Fruit fly (Drosophila melanogaster) whole organism, adult: ENCODE measurements around the gene CG3246.

Source experiments
- Clk ChIP-seq: fragments of 200-800 bp; sonication (Bioruptor generic); optimal IDR thresholded peaks from 2 replicates; lab custom pipeline; 2017; ENCODE audit warnings: missing biosample characterization, missing genetic modification characterization
- Crg-1 ChIP-seq: fragments of 200-800 bp; sonication (Bioruptor generic); optimal IDR thresholded peaks from 2 replicates; lab custom pipeline; 2016; ENCODE audit warnings: missing biosample characterization, missing genetic modification characterization
- Mnt ChIP-seq: fragments of 200-800 bp; sonication (Bioruptor generic); optimal IDR thresholded peaks from 2 replicates; lab custom pipeline; 2016; ENCODE audit warnings: missing biosample characterization, mild to moderate bottlenecking, missing genetic modification characterization
- cic ChIP-seq: fragments of 200-800 bp; sonication (Bioruptor generic); optimal IDR thresholded peaks from 2 replicates; lab custom pipeline; 2017; ENCODE audit warnings: missing biosample characterization, mild to moderate bottlenecking, missing genetic modification characterization, moderate library complexity

DNA sequence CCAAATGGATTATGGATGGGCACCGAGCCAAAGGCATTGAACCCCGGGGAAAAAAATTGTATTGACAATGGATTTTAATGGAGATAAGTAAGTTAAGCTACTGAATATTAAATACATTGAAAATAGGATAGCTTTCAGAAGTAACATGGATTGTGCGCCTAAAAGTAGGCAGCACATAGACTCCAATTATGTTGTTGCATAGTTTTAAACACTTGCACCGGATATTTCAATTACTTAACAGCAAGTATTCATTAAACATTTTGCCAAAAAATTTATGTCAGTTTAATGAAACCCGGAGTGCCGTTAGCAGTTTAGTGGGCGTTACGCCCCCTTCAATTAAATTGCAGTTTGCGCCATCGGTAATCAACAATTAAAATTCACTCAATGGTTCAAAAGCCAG lies 23.7 kb downstream of the CG3246 start:
- TF ChIP-seq cic (no peak), Mnt (no peak), Clk (GFP tag; lab: Kevin White, UChicago) (no peak), Crg-1 (GFP tag; lab: Kevin White, UChicago) (no peak)
